Worm (Caenorhabditis elegans): ENCODE measurements around the gene F43G6.7.
A peak's percentile ranks its signal among the peaks of the same experiment; 100 is the strongest.

DNA sequence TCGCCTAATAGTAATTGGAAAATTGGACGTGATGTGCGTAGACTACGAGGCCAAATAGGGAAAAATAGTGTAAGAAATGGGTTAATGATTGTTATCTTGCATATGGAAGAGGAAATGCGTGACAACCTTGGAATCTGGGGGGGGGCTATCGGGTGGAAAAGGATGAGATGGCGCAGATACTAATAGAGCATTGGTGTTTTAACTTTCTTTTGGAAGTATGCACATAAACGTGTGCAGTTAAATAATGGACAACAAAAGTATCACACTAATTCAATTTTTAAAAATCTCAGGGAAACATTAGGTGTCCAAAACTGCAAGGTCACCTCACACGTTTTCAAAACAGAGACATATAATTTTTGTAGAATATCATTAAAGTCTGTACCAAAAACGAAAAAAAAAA lies 9.2 kb downstream of the F43G6.7 start, which contains the start of gene Y6D1A.2:
- TF ChIP-seq nhr-25 (tag; optimal IDR thresholded peaks at IDR 0.05) (peak; percentile 33), nhr-67 (tag; optimal IDR thresholded peaks at IDR 0.05) (no peak), nfya-1 (tag; optimal IDR thresholded peaks at IDR 0.05; ENCODE audit: insufficient read depth) (no peak), ceh-16 (tag; optimal IDR thresholded peaks at IDR 0.05) (no peak), fkh-10 (GFP tag; optimal IDR thresholded peaks at IDR 0.05) (no peak), nhr-11 (tag; optimal IDR thresholded peaks at IDR 0.05) (no peak), aly-2 (tag; optimal IDR thresholded peaks at IDR 0.05) (no peak), mdl-1 (tag; optimal IDR thresholded peaks at IDR 0.05) (no peak), unc-39 (tag; optimal IDR thresholded peaks at IDR 0.05) (no peak), ztf-11 (tag; optimal IDR thresholded peaks at IDR 0.05) (no peak), pha-4 (tag; optimal IDR thresholded peaks at IDR 0.05) (no peak)

Data from whole organism, L3 larva.